Worm (Caenorhabditis elegans): ENCODE data around the gene C05B5.2.

Gene C05B5.2

ce11 chrIII:10000428-10000827, at the start of gene C05B5.2:
C05B5.2 (minus strand) TSS chrIII:10000528.
- TF ChIP-seq hrde-1 (tag; optimal IDR thresholded peaks at IDR 0.05; ENCODE audit: borderline replicate concordance) (no peak), F37B4.10 (GFP tag; IDR thresholded peaks at IDR 0.05) (no peak), rec-8 (tag; optimal IDR thresholded peaks at IDR 0.05) (no peak), mcd-1 (GFP tag; IDR thresholded peaks at IDR 0.05) (no peak), ztf-3 (GFP tag; optimal IDR thresholded peaks at IDR 0.05) (no peak), ztf-22 (GFP tag; optimal IDR thresholded peaks at IDR 0.05) (no peak), let-526 (GFP tag; IDR thresholded peaks at IDR 0.05) (no peak), ets-4 (GFP tag; optimal IDR thresholded peaks at IDR 0.05) (no peak), nfya-1 (tag; optimal IDR thresholded peaks at IDR 0.05; ENCODE audit: borderline replicate concordance, insufficient read depth) (no peak)

- no peak for TF ChIP-seq pbrm-1 (GFP tag; IDR thresholded peaks at IDR 0.05)
- TF ChIP-seq nhr-80 (tag; optimal IDR thresholded peaks at IDR 0.05) = peak; percentile 68
- no peak for TF ChIP-seq F57C9.4 (tag; optimal IDR thresholded peaks at IDR 0.05)
- no peak for TF ChIP-seq die-1 (tag; optimal IDR thresholded peaks at IDR 0.05)
- no peak for TF ChIP-seq madf-8 (GFP tag; conservative IDR thresholded peaks at IDR 0.05)
- no peak for TF ChIP-seq ztf-6 (GFP tag; IDR thresholded peaks at IDR 0.05)
- TF ChIP-seq lsl-1 (GFP tag; optimal IDR thresholded peaks at IDR 0.05) = no peak
Measured at ce11 chrIII:10049682-10050081, 49.4 kb upstream of the C05B5.2 start, which contains the start of gene T16G12.1. T16G12.1 (minus strand) TSS chrIII:10049857.

ce11 chrIII:10040013-10040412, 39.7 kb upstream of the C05B5.2 start, which contains the start of gene T16G12.7:
T16G12.7 (minus strand) TSS chrIII:10040113.
- no peak for TF ChIP-seq nhr-120 (GFP tag; IDR thresholded peaks at IDR 0.05)

ce11 chrIII:10037150-10037549, 36.8 kb upstream of the C05B5.2 start, which contains the start of gene M04D8.7:
M04D8.7 (plus strand) TSS chrIII:10037450.
- no peak for TF ChIP-seq K11D2.4 (GFP tag; IDR thresholded peaks at IDR 0.05)
- no peak for TF ChIP-seq F39B2.1 (GFP tag; IDR thresholded peaks at IDR 0.05)
- no peak for TF ChIP-seq egrh-3 (GFP tag; IDR thresholded peaks at IDR 0.05)
- no peak for TF ChIP-seq cebp-1 (GFP tag; IDR thresholded peaks at IDR 0.05)
- TF ChIP-seq cebp-1 (tag; optimal IDR thresholded peaks at IDR 0.05) = no peak
- TF ChIP-seq ztf-6 (GFP tag; IDR thresholded peaks at IDR 0.05) = no peak

ce11 chrIII:10035783-10036182, 35.5 kb upstream of the C05B5.2 start, which contains the start of gene xbx-3:
xbx-3 (plus strand) TSS chrIII:10035945.
- no peak for TF ChIP-seq B0261.1 (tag; optimal IDR thresholded peaks at IDR 0.05)
- no peak for TF ChIP-seq hmg-1.2 (GFP tag; IDR thresholded peaks at IDR 0.05)
- TF ChIP-seq F39B2.1 (GFP tag; IDR thresholded peaks at IDR 0.05) = no peak
- no peak for TF ChIP-seq Y79H2A.3 (GFP tag; conservative IDR thresholded peaks at IDR 0.05)
- TF ChIP-seq repo-1 (tag; optimal IDR thresholded peaks at IDR 0.05) = no peak
- no peak for TF ChIP-seq ccch-3 (GFP tag; optimal IDR thresholded peaks at IDR 0.05)
- no peak for TF ChIP-seq chd-7 (tag; optimal IDR thresholded peaks at IDR 0.05)
- TF ChIP-seq F33H1.4 (GFP tag; IDR thresholded peaks at IDR 0.05) = no peak

ce11 chrIII:10033881-10034280, 33.6 kb upstream of the C05B5.2 start, which contains the start of gene M04D8.8:
M04D8.8 (plus strand) TSS chrIII:10034181.
- TF ChIP-seq ztf-25 (GFP tag; IDR thresholded peaks at IDR 0.05) = no peak
- no peak for TF ChIP-seq nfya-1 (tag; optimal IDR thresholded peaks at IDR 0.05; ENCODE audit: borderline replicate concordance, insufficient read depth)
- no peak for TF ChIP-seq snpc-1.3 (tag; optimal IDR thresholded peaks at IDR 0.05; ENCODE audit: insufficient read depth)
- TF ChIP-seq hlh-26 (GFP tag; conservative IDR thresholded peaks at IDR 0.05) = no peak
- no peak for TF ChIP-seq mcd-1 (GFP tag; IDR thresholded peaks at IDR 0.05)
- TF ChIP-seq K12H6.12 (tag; optimal IDR thresholded peaks at IDR 0.05) = no peak
- no peak for TF ChIP-seq bed-2 (GFP tag; IDR thresholded peaks at IDR 0.05)
- TF ChIP-seq nhr-27 (tag; optimal IDR thresholded peaks at IDR 0.05) = no peak
- TF ChIP-seq B0261.1 (tag; optimal IDR thresholded peaks at IDR 0.05) = no peak
- no peak for TF ChIP-seq F23B12.7 (tag; optimal IDR thresholded peaks at IDR 0.05; ENCODE audit: insufficient read depth)
- no peak for TF ChIP-seq F57C9.4 (tag; optimal IDR thresholded peaks at IDR 0.05)
- TF ChIP-seq egl-44 (GFP tag; IDR thresholded peaks at IDR 0.05) = no peak
- no peak for TF ChIP-seq snpc-3.4 (tag; optimal IDR thresholded peaks at IDR 0.05)
- no peak for TF ChIP-seq xnd-1 (tag; optimal IDR thresholded peaks at IDR 0.05)
- no peak for TF ChIP-seq ceh-27 (GFP tag; optimal IDR thresholded peaks at IDR 0.05)

Data from whole organism, young adult.